Worm (Caenorhabditis elegans) whole organism, L4/young adult: ENCODE measurements around the gene srx-111.

Experiments
- dao-5 ChIP-seq: sonication (generic microtip); optimal IDR thresholded peaks from 2 replicates; lab custom pipeline; 2016; ENCODE audit warnings: missing genotype, missing genetic modification characterization, moderate library complexity, missing compliant biosample characterization
- him-1 ChIP-seq: sonication (generic microtip); optimal IDR thresholded peaks from 2 replicates; lab custom pipeline; 2016; ENCODE audit warnings: missing genotype, missing genetic modification reagents, missing genetic modification characterization, missing compliant biosample characterization

ce11 chrII:3731723-3732122, 25.9 kb upstream of the srx-111 start, which contains the start of the genes sdz-12 and bath-31:
- TF ChIP-seq him-1 (tag; lab: Kevin White, UChicago) (no peak), dao-5 (tag; lab: Kevin White, UChicago) (no peak)
